Worm (Caenorhabditis elegans) whole organism, late embryonic: ENCODE results near the gene F13D11.3.

ENCODE experiments used
- ama-1 ChIP-seq: fragments of 150-350 bp; optimal IDR thresholded peaks from 2 replicates; lab custom pipeline; 2014
- ceh-18 ChIP-seq: sonication (generic microtip); optimal IDR thresholded peaks from 2 replicates; lab custom pipeline; 2016; ENCODE audit warnings: missing genetic modification characterization, missing compliant biosample characterization
- ets-4 ChIP-seq: sonication (generic microtip); optimal IDR thresholded peaks from 2 replicates; lab custom pipeline; 2016; ENCODE audit warnings: missing genetic modification characterization, missing compliant biosample characterization
- hlh-8 ChIP-seq: sonication (generic microtip); optimal IDR thresholded peaks from 2 replicates; lab custom pipeline; 2016; ENCODE audit warnings: missing genotype, missing genetic modification characterization, missing compliant biosample characterization
- madf-2 ChIP-seq: sonication (generic microtip); optimal IDR thresholded peaks from 2 replicates; lab custom pipeline; 2017; ENCODE audit warnings: missing genetic modification characterization, missing compliant biosample characterization
- nhr-11 ChIP-seq: fragments of 150-350 bp; optimal IDR thresholded peaks from 2 replicates; lab custom pipeline; 2014; ENCODE audit warnings: missing biosample characterization, missing genetic modification characterization
- ref-2 ChIP-seq: sonication (generic microtip); optimal IDR thresholded peaks from 2 replicates; lab custom pipeline; 2016; ENCODE audit warnings: missing genetic modification characterization, missing compliant biosample characterization
- rnt-1 ChIP-seq: sonication (generic microtip); optimal IDR thresholded peaks from 2 replicates; lab custom pipeline; 2016; ENCODE audit warnings: missing genetic modification characterization, missing compliant biosample characterization
- ttx-3 ChIP-seq: sonication (generic microtip); optimal IDR thresholded peaks from 2 replicates; lab custom pipeline; 2016; ENCODE audit warnings: missing genetic modification reagents, missing genetic modification characterization, missing compliant biosample characterization
- unc-86 ChIP-seq: sonication (generic microtip); optimal IDR thresholded peaks from 2 replicates; lab custom pipeline; 2016; ENCODE audit warnings: missing genetic modification characterization, missing compliant biosample characterization

DNA sequence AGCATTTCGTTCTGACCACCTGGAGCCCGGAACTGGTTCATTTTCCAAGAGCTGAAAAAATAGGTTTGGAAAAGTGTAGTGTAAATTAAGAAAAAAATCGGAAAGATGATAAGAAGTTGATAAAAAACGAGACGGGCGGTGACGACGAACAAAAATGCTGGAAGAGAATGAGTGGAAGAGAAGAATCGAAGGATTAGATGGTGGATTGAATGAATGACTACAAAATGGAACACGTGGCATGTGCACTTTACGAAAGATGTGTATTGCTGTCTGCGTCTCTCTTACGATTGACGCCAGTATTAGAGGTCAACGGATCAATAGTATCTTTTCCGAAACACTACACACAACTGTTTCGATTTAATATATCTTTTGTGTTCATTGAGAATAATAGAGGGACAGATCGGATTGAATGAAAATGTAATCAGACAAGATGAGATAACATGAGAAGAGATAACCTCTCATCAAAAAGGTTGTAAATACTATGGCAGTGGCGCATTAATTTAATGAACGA, 25.0 kb downstream of the F13D11.3 start, which contains the start of gene sft-4:
- no peak for TF ChIP-seq ttx-3 (tag; lab: Kevin White, UChicago)
- no peak for TF ChIP-seq nhr-11 (tag; lab: Kevin White, UChicago)
- TF ChIP-seq madf-2 (tag; lab: Kevin White, UChicago): no peak
- no peak for TF ChIP-seq ama-1 (lab: Kevin White, UChicago)
- TF ChIP-seq ets-4 (tag; lab: Kevin White, UChicago): no peak
- no peak for TF ChIP-seq unc-86
- TF ChIP-seq ref-2: no peak
- no peak for TF ChIP-seq hlh-8 (tag; lab: Kevin White, UChicago)
- no peak for TF ChIP-seq rnt-1 (tag; lab: Kevin White, UChicago)
- TF ChIP-seq ceh-18: no peak
